Fruit fly (Drosophila melanogaster): ENCODE results near the gene CG33272.

Gene CG33272

dm6 chr3L:11536132-11536531 lies 25.7 kb upstream of the CG33272 start (continued):
- TF ChIP-seq corto (GFP tag; optimal IDR thresholded peaks at IDR 0.05) (no peak), Dbx (GFP tag; IDR thresholded peaks at IDR 0.05) (0 out of 3 replicates have a peak, but pooled peaks have one; percentile 45), CG9727 (GFP tag; optimal IDR thresholded peaks at IDR 0.05) (no peak), Oaz (GFP tag; IDR thresholded peaks at IDR 0.05) (no peak), ATbp (GFP tag; optimal IDR thresholded peaks at IDR 0.05) (no peak), tll (GFP tag; optimal IDR thresholded peaks at IDR 0.05) (no peak), zf30C (GFP tag; optimal IDR thresholded peaks at IDR 0.05) (no peak), eve (GFP tag; optimal IDR thresholded peaks at IDR 0.05) (no peak), seq (GFP tag; IDR thresholded peaks at IDR 0.05) (peak; percentile 56; the same call in 1 of the 2 replicates), her (GFP tag; optimal IDR thresholded peaks at IDR 0.05) (no peak), CG10366 (GFP tag; IDR thresholded peaks at IDR 0.05) (no peak), CG15269 (tag; optimal IDR thresholded peaks at IDR 0.05) (peak; percentile 28), fd96Cb (tag; optimal IDR thresholded peaks at IDR 0.05) (peak; percentile 17), sens (GFP tag) (peak; percentile 83), Awh (GFP tag; IDR thresholded peaks at IDR 0.05) (peak; percentile 58), E2f1 (GFP tag; IDR thresholded peaks at IDR 0.05) (no peak), mirr (GFP tag; optimal IDR thresholded peaks at IDR 0.05) (no peak), Usf (GFP tag; optimal IDR thresholded peaks at IDR 0.05) (no peak), bsh (GFP tag; optimal IDR thresholded peaks at IDR 0.05) (peak in 1 of 2 experiments; percentile 41), CG9876 (GFP tag; optimal IDR thresholded peaks at IDR 0.05) (no peak), danr (GFP tag; IDR thresholded peaks at IDR 0.05) (no peak), CG4360 (GFP tag; IDR thresholded peaks at IDR 0.05) (no peak), Ada2b (GFP tag; IDR thresholded peaks at IDR 0.05) (peak; percentile 72), Blimp-1 (GFP tag; optimal IDR thresholded peaks at IDR 0.05) (peak; percentile 24), CG7271 (tag; optimal IDR thresholded peaks at IDR 0.05) (no peak), CG2678 (tag; optimal IDR thresholded peaks at IDR 0.05) (peak; percentile 29), ap (GFP tag; IDR thresholded peaks at IDR 0.05) (no peak), CG4730 (GFP tag; IDR thresholded peaks at IDR 0.05) (no peak), Spps (tag; optimal IDR thresholded peaks at IDR 0.05) (no peak), CG11085 (GFP tag; IDR thresholded peaks at IDR 0.05) (no peak), ind (GFP tag; optimal IDR thresholded peaks at IDR 0.05) (peak; percentile 11), CG7357 (GFP tag; IDR thresholded peaks at IDR 0.05) (no peak), ranshi (GFP tag; IDR thresholded peaks at IDR 0.05) (peak; percentile 59), CG7372 (GFP tag; IDR thresholded peaks at IDR 0.05) (no peak), Adf1 (GFP tag; IDR thresholded peaks at IDR 0.05) (no peak), CG14441 (GFP tag; IDR thresholded peaks at IDR 0.05) (peak; percentile 27; the same call in 1 of the 2 replicates), Xbp1 (GFP tag; optimal IDR thresholded peaks at IDR 0.05) (peak; percentile 7), ttk (GFP tag; IDR thresholded peaks at IDR 0.05) (0 out of 2 replicates have a peak, but pooled peaks have one; percentile 7), tna (GFP tag; IDR thresholded peaks at IDR 0.05; ENCODE audit: partially characterized antibody) (no peak), Tbp (GFP tag; optimal IDR thresholded peaks at IDR 0.05) (no peak), NK7.1 (GFP tag; optimal IDR thresholded peaks at IDR 0.05) (no peak), cad (GFP tag; optimal IDR thresholded peaks at IDR 0.05) (no peak), CG9932 (GFP tag; IDR thresholded peaks at IDR 0.05) (peak; percentile 53), CG31441 (GFP tag; IDR thresholded peaks at IDR 0.05) (peak; percentile 29; the same call in 1 of the 2 replicates), CG4328 (GFP tag; optimal IDR thresholded peaks at IDR 0.05) (no peak), ci (GFP tag; IDR thresholded peaks at IDR 0.05) (peak; percentile 61; the same call in 2 of the 3 replicates), CG8765 (GFP tag; IDR thresholded peaks at IDR 0.05) (no peak), kay (GFP tag; optimal IDR thresholded peaks at IDR 0.05) (no peak), CG2120 (GFP tag; optimal IDR thresholded peaks at IDR 0.05) (peak; percentile 7), Eip74EF (GFP tag; optimal IDR thresholded peaks at IDR 0.05) (no peak), pzg (GFP tag; optimal IDR thresholded peaks at IDR 0.05) (no peak), CG7839 (tag; optimal IDR thresholded peaks at IDR 0.05) (peak; percentile 12)
